Worm (Caenorhabditis elegans) whole organism, dauer: Measurements from ENCODE around the gene F36D4.4.

Experiments used
- unc-62 ChIP-seq: sonication (generic microtip); optimal IDR thresholded peaks from 2 replicates; lab custom pipeline; 2017; ENCODE audit warnings: missing biosample characterization, missing genetic modification reagents, missing genetic modification characterization

Gene F36D4.4

DNA sequence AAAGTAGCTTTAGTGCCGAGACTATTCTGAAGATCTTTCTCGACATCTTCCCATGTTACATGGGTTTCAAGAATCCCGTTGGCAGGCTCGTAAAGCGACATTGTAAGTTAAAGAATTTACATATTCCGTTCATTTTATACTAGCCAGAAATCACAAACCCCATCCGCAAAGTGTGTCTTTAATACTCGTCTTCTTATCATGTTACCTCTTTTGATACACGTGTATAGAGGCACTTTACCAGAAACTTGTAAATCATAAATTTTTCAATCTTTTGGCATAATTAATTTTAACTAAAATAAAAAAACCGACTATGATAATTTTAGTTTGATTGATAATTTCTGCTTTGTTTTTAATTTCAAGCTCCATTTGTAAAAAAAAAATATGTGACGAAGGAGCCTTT lies 43.4 kb downstream of the F36D4.4 start, which contains the start of gene E02C12.6:
Gene E02C12.6, minus strand, starts transcription at position 101 of the 400 bp plus-strand sequence.
- no peak for TF ChIP-seq unc-62 (GFP tag; lab: Kevin White, UChicago)

- TF ChIP-seq unc-62 (GFP tag; lab: Kevin White, UChicago) = no peak
These were observed 54.7 kb downstream of the F36D4.4 start, which contains the start of gene gpa-3 for ce11 chrV:9359674-9360073. gpa-3 (minus strand) TSS chrV:9359774.

DNA sequence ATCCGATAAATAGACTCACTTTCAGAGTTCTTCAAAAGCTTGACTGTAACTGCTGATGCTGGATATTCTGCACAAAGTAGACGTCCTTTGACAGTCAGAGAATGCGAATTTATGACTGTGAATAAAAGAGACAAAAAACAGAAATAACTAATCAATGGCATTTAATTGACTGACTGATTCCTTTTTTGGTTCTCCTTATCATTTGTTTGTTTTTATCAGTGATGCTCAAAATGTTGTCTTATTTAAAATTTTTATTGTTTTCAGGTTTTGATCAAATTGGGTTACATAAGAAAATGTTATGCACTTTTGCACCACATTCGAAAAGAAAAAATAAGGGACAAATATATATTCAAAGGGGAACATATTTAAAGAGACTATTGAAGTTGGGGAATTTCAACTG lies 58.1 kb downstream of the F36D4.4 start, which contains the start of gene ttr-49:
Gene ttr-49, minus strand, starts transcription at position 171 of the 400 bp plus-strand sequence.
- no peak for TF ChIP-seq unc-62 (GFP tag; lab: Kevin White, UChicago)

DNA sequence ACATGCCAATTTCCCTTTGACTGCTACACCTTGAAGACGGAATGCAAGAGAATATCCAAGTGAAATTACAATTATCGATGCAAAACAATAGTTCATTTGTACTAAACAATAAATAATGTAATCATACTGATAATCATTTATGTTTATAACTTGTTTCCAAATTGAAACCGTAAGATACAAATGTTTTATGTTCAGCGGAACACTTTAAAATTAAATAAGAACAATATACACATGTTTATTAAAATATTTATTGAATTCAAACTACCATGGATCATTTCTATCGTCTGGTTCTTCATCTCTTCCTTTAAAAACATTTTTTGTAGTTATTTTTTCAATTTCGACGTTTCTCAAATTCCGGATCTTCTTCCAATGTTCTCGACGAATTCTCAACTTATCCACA lies 59.0 kb downstream of the F36D4.4 start, which contains the start of gene ttr-40:
Gene ttr-40, minus strand, starts transcription at position 101 of the 400 bp plus-strand sequence.
- TF ChIP-seq unc-62 (GFP tag; lab: Kevin White, UChicago) = no peak

ce11 chrV:9352947-9353346 lies 61.5 kb downstream of the F36D4.4 start, which contains the start of gene srx-46:
srx-46 (plus strand) TSS chrV:9353247.
- TF ChIP-seq unc-62 (GFP tag; lab: Kevin White, UChicago) = no peak
